Worm (Caenorhabditis elegans) whole organism, dauer: Measurements from ENCODE around the gene F22E5.11.
"Not testable (repeated sequence)": the region's sequence is repeated elsewhere in the genome, so short reads cannot be mapped to it uniquely, and the experiment has no call there.

ENCODE experiments used
- unc-62 ChIP-seq: sonication (generic microtip); optimal IDR thresholded peaks from 2 replicates; lab custom pipeline; 2017; ENCODE audit warnings: missing biosample characterization, missing genetic modification reagents, missing genetic modification characterization

F22E5.11 gene

DNA sequence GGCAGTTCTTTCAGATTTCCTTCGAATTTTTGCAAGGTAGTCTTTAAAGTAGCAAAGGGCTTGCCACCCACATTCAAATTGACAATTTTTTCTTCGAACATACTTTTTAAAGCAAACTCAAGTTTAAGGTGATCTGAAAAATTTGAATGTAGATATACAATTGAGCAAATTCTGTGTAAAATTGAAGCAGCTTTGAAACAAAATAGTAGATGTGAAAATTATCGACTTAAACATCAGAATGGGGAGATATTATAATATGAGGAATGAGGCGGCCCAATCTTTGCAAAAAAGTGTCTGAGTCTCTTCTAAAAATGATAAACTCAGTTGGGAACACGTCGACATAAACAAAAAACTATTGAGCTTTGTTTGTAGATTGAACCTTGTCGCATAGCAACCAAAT, at the start of gene F22E5.11:
TSS of gene F22E5.11 (minus strand) at position 101 of the 400 bp plus-strand sequence.
- no peak for TF ChIP-seq unc-62 (GFP tag; lab: Kevin White, UChicago)

DNA sequence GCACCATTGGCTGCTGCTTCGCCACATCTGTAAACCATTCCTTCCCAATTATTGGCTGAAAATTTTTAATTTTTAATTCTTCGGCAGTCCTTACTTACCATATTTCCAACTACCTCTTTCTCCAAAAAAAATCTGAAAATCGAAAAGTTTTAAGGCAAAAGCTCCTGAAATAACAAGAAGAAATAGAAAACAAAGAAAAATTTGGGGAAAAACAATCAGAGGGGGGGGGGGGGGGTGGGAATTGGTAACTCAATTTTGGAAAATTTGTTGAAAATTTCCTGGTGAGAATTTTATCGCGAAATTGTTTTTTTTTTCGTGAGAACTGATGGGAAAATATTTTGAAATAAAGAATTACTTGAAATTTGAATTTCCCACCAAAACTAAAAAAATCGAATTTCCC, 48.1 kb upstream of the F22E5.11 start, which contains the start of gene set-11:
TSS of gene set-11 (minus strand) at position 101 of the 400 bp plus-strand sequence.
- no peak for TF ChIP-seq unc-62 (GFP tag; lab: Kevin White, UChicago)

DNA sequence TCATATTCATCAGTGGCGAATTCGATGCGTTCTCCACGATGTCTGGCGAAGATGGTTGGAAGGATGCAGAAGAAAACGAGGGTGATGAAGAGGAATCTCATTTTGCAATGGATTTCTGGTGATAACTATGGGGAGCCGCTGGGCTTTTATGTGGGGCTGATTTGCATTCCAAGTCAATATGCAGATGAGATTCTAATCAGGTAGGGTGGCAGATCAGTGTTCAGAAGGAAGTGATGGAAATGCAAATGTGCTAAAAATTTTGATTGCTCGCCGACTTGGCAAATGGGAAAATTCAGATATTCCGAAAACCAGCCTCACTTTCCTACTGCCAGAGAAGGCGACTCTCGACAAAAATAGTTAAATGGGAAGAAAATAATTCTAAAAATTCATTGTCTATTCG, 45.7 kb upstream of the F22E5.11 start, which contains the start of gene nspf-3:
TSS of gene nspf-3 (minus strand) at position 101 of the 400 bp plus-strand sequence.
- no peak for TF ChIP-seq unc-62 (GFP tag; lab: Kevin White, UChicago)

DNA sequence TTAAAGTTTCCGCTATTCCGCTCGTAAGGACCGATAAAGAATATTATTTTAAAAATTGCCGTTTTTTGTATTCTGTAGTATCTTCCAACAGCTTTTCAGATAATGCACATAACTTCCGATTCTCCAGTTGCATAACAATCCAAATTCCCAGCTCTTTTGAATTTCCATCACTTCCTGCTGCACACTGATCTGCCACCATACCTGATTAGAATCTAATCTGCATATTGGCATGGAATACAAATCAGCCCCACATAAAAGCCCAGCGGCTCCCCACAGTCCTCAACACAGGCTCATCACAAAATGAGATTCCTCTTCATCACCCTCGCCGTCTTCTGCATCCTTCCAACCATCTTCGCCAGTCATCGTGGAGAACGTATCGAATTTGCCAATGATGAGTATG, 44.2 kb upstream of the F22E5.11 start, which contains the start of gene nspf-2:
TSS of gene nspf-2 (plus strand) at position 301 of the 400 bp plus-strand sequence.
- not testable (repeated sequence) for TF ChIP-seq unc-62 (GFP tag; lab: Kevin White, UChicago)

DNA sequence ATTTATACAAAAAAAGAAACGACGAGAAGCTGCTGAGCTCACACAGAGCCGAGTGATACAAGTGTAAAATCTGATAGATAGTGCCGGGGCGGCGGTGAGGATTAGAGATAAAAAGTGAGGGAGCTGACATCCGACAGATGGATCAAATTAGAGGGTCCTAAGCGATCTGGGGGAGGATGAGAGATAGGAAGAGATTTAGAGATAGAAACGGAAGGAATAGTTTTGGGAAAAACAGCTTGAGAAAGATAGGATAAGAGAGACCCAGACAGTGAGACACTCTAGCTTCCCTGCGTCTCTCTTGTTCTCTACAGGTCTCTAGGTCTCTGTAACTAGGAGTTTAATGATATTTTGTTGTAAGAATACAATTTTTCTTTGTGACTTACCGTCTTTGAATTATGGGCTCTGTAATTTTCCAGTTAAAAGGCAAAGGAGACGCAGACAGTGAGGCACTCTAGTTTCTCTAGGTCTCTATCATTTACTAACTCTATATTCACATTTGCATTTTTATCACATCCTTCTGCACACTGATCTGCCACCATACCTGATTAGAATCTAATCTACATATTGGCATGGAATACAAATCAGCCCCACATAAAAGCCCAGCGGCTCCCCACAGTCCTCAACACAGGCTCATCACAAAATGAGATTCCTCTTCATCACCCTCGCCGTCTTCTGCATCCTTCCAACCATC, 42.7 kb upstream of the F22E5.11 start, which contains the start of the genes sup-9 and nspf-1:
TSS of gene sup-9 (minus strand) at position 43 of the 691 bp plus-strand sequence.
TSS of gene nspf-1 (plus strand) at position 641 of the 691 bp plus-strand sequence.
- no peak for TF ChIP-seq unc-62 (GFP tag; lab: Kevin White, UChicago)

DNA sequence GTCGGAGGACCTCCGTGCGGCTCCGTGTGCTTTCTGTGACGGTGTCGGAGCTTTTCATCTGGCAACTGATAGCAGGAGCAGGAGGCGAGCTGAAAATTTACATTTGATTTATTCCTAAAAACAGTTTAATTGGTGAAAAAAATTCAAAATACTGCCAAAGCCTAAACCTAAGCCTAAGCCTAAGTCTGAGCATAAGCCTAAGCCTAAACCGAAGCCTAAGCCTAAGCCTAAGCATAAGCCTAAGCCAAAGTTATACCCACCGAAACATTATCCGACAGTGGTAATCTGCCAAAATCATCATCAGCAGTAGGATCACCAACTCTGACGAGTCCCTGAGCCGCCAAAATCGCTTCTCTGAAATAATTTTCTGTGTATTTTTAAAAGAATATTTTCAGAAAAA, 40.4 kb upstream of the F22E5.11 start:
- no peak for TF ChIP-seq unc-62 (GFP tag; lab: Kevin White, UChicago)

DNA sequence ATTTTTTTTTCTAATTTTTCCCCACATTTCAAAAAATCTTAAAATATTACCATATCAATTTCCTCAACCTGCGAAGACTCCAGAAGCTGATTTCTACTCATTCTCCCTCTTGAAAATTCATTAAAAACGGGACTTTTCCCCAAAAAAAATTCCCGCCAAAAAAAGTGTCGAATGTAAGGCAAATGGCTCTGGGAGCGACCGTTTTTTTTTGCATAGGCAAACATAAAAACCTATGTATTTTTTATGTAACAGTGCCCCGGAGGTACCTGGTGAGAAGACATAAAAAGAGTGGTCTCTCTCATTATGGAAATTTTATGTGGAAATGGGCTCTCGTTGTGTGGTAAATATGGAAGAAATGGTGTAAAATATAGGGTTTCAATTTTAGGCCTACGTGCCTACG, 39.8 kb upstream of the F22E5.11 start, which contains the start of gene ceh-87:
TSS of gene ceh-87 (minus strand) at position 101 of the 400 bp plus-strand sequence.
- no peak for TF ChIP-seq unc-62 (GFP tag; lab: Kevin White, UChicago)

DNA sequence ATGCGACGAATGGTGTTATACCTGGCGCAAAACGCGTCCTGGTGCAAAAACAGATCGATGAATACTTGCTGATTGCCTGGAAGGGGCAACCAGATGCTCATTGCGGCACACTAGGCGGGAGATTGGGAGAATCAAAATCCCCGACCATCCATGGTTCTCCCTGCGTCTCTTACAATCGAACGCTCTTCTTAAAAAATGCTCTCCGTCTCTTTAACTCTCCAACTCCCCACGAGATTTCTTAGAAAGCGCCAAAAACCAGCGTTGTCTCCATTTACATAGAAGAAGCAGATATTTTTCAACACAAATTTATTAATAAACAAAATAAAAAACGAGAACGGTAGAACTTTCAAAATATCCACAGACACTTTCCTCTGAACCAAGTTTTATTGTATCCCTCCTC, 36.7 kb upstream of the F22E5.11 start, which contains the start of gene F34D6.1:
TSS of gene F34D6.1 (minus strand) at position 101 of the 400 bp plus-strand sequence.
- no peak for TF ChIP-seq unc-62 (GFP tag; lab: Kevin White, UChicago)

DNA sequence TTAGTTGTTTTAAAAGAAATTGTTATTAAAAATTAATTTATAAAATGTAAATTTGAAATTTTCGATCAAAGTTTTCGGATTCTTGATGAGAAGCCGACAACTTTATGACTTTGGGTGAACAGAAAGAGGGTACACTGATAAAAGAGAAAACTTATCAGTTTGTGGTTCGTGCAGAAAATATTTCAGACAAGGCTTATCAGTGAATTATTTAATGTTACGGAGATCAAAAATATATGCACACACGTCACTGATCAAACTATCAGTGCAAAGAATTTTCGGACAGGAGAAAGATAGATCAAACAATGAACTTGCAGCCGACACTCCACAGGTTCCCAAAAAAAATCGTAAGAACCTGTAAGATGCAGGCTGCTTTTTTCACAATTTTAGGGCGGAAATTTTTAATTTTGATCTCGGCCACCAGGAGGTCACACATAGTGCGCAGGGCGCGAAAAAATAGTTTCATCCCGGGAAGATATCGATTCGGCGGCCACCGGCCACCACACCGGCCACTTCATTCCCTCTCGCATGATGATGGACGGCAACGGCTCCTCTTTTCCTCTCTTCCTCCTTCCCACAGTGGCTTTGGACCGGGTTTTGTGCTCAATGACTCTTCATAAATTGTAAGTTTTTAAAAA, 33.3 kb upstream of the F22E5.11 start, which contains the start of gene F22E5.17:
TSS of gene F22E5.17 (plus strand) at position 508 of the 635 bp plus-strand sequence.
- no peak for TF ChIP-seq unc-62 (GFP tag; lab: Kevin White, UChicago)

DNA sequence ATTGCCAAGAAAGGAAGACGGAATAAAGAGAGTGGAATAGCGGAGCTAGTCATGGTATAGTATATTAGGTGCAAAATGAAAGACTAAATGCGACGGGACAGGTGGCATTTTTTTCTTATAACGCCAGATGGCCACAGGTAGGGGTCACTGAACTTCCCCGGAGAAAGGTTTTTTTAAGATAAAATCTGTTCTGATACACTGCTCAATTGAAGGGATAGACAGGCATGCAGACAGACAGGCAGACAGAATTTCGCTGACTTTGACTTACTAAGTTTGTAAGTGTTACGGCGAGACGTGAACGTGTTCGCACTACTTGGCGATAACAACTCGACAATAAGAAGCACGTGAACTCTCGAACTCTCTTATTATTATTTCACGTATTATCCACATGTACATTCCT, 29.1 kb upstream of the F22E5.11 start, which contains the start of the genes F22E5.20 and F22E5.1:
TSS of gene F22E5.20 (minus strand) at position 101 of the 400 bp plus-strand sequence.
TSS of gene F22E5.1 (plus strand) at position 242 of the 400 bp plus-strand sequence.
- TF ChIP-seq unc-62 (GFP tag; lab: Kevin White, UChicago), result not testable (repeated sequence)

DNA sequence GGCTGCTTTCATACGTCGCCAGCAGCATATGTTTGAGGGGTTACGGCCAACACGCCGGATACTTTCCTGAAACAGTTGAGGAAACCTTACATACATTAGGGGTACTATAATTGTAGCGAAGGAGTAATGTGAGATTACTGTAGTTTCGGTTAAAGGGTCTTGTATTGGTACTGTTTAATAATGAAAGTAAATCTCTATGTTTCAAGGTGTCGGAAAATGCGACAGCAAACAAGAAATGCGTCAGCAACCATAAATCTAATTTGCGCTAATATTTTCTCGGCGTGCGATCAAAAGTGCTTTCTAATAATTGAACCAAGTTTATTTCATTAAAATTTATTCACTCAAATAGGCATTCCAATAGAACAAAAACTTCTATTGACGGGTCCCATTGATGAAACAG, 27.9 kb upstream of the F22E5.11 start, which contains the start of gene sri-57:
TSS of gene sri-57 (minus strand) at position 101 of the 400 bp plus-strand sequence.
- TF ChIP-seq unc-62 (GFP tag; lab: Kevin White, UChicago), result not testable (repeated sequence)

DNA sequence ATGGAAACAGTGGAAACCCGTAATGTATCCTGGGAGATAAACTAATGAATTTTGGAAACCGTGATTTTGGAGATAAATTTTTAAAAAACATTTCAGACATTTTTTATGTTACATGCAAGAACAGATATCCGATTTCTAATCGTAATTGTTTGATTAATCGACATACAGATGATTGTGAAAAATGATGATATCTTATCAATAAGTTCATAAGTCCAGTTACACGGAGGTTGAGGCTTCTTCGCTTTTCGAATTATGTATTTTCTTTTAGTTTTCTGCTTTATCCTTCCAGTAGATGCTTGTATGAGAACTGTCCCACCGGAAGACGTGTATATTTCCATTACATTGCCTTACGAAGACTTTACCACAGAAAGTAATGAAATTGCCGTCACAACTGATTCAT, 21.2 kb upstream of the F22E5.11 start, which contains the start of gene F22E5.22:
TSS of gene F22E5.22 (plus strand) at position 301 of the 400 bp plus-strand sequence.
- no peak for TF ChIP-seq unc-62 (GFP tag; lab: Kevin White, UChicago)

DNA sequence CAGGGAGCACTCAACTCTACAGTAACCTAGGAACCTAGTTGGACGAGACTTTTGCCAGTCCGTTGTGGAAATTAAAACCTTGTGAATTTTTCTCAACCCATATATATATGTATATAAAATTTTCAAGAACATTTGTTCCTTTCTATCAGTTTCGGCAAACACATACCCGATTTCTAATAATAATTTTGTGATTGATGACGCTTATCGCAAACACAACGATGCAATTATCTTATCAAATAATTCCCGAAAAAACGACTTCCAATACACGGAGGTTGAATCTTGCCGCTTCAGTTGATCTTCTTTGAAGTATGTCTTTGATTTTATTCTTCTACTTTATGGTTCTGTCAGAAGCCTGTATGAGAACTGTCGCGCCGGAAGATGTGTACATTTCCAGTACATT, 20.7 kb upstream of the F22E5.11 start, which contains the start of gene F22E5.2:
TSS of gene F22E5.2 (plus strand) at position 301 of the 400 bp plus-strand sequence.
- TF ChIP-seq unc-62 (GFP tag; lab: Kevin White, UChicago), result not testable (repeated sequence)

DNA sequence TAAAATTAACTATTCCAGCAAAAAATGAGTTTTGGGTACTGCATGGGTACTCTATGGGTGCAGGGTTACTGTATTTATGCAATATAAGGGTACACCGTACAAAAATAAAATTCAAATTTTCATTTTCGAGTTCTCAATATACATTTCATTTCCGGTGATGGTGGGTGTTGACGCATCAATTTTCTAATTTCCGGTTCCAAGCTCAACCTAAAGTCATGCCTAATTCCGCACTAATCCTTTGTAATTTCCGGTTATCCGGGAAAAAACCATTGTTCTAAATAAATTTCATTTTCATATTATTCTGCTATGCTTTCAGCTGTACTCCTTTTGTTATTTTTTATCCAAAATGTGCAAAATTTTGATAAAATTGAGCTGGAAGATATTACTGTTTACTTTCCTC, 15.0 kb upstream of the F22E5.11 start, which contains the start of gene gcy-21:
TSS of gene gcy-21 (plus strand) at position 301 of the 400 bp plus-strand sequence.
- no peak for TF ChIP-seq unc-62 (GFP tag; lab: Kevin White, UChicago)

DNA sequence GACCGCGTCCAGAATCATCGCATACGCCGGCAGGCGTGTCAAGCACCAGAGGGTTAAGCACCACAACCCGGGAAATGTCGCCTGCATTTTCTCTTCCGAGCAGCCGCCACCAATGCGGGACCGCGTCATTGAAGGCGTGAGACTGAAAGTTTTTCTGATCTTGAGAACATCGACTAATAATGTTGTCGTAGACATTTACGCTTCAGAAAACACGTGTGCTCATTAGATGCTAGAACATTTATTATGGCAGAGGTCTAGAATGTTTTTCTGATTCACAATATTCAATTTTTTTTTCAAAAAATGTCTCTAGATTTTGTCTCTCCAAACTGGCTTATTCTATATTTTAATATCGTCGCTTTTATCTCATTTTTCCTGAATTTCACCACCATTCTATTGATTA, 12.2 kb upstream of the F22E5.11 start, which contains the start of gene sri-47:
TSS of gene sri-47 (plus strand) at position 301 of the 400 bp plus-strand sequence.
- TF ChIP-seq unc-62 (GFP tag; lab: Kevin White, UChicago), result no peak
